Fruit fly (Drosophila melanogaster): ENCODE data around the gene EMC5.

Gene EMC5

dm6 chr2L:18954255-18954715, 33.2 kb upstream of the EMC5 start, which contains the start of gene CG10621:
CG10621 (minus strand) TSS chr2L:18954431.
- peak; percentile 65 for TF ChIP-seq br (GFP tag; optimal IDR thresholded peaks at IDR 0.05)
- TF ChIP-seq Hnf4 (GFP tag; optimal IDR thresholded peaks at IDR 0.05), result peak; percentile 65
- TF ChIP-seq h (GFP tag; optimal IDR thresholded peaks at IDR 0.05), result peak; percentile 34
- peak; percentile 37 for TF ChIP-seq Rel (GFP tag; optimal IDR thresholded peaks at IDR 0.05)
- peak; percentile 68 for TF ChIP-seq Rel (tag; optimal IDR thresholded peaks at IDR 0.05)
- no peak for TF ChIP-seq dmrt93B (GFP tag; optimal IDR thresholded peaks at IDR 0.05)
- TF ChIP-seq dl (GFP tag; optimal IDR thresholded peaks at IDR 0.05; ENCODE audit: insufficient read depth in 1 of 2, partially characterized antibody in 2 of 2), result no peak
- TF ChIP-seq Dif (GFP tag; optimal IDR thresholded peaks at IDR 0.05; ENCODE audit: partially characterized antibody), result peak; percentile 18
- TF ChIP-seq sage (GFP tag; optimal IDR thresholded peaks at IDR 0.05), result peak; percentile 18
- no peak for TF ChIP-seq CrebA (GFP tag; optimal IDR thresholded peaks at IDR 0.05; ENCODE audit: borderline replicate concordance)
- peak; percentile 19 for TF ChIP-seq Hr83 (GFP tag; optimal IDR thresholded peaks at IDR 0.05; ENCODE audit: poor library complexity, severe bottlenecking)
- TF ChIP-seq Hr78 (GFP tag; optimal IDR thresholded peaks at IDR 0.05), result no peak

DNA sequence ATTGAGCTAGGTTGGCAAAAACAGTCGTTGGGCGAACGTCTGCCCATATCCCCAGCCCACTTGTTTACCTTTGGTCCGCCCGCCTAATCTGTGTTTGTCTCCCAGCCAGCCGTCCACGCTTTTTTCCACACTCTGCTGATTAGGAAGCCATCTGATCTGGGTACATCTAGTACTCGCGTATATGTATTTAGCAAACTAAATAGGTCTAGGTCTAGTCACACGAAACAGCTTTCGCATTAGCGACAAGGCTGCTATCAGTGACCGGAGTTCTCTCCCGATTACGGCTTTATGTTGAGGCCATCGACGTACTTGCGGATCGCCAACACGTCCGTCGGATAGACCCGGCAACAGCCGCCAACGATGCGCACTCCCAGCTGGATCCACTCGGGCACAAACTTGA, 31.8 kb upstream of the EMC5 start:
- no peak for TF ChIP-seq lola (GFP tag; optimal IDR thresholded peaks at IDR 0.05)
- no peak for TF ChIP-seq Dif (GFP tag; optimal IDR thresholded peaks at IDR 0.05; ENCODE audit: partially characterized antibody)
- TF ChIP-seq Myc (optimal IDR thresholded peaks at IDR 0.05), result no peak
- no peak for TF ChIP-seq OdsH (GFP tag; optimal IDR thresholded peaks at IDR 0.05)
- TF ChIP-seq woc (GFP tag; optimal IDR thresholded peaks at IDR 0.05), result no peak
- TF ChIP-seq usp (GFP tag; optimal IDR thresholded peaks at IDR 0.05), result no peak
- no peak for TF ChIP-seq h (GFP tag; optimal IDR thresholded peaks at IDR 0.05)
- no peak for TF ChIP-seq Mio (GFP tag; optimal IDR thresholded peaks at IDR 0.05)
- TF ChIP-seq Dfd (GFP tag; optimal IDR thresholded peaks at IDR 0.05), result no peak

- TF ChIP-seq Dif (GFP tag; optimal IDR thresholded peaks at IDR 0.05; ENCODE audit: partially characterized antibody) (no peak), usp (GFP tag; optimal IDR thresholded peaks at IDR 0.05) (no peak), HLH106 (tag; optimal IDR thresholded peaks at IDR 0.05) (peak; percentile 88), Abd-B (GFP tag; optimal IDR thresholded peaks at IDR 0.05) (no peak), foxo (GFP tag; optimal IDR thresholded peaks at IDR 0.05) (peak in 1 of 2 experiments; percentile 91), sage (GFP tag; optimal IDR thresholded peaks at IDR 0.05) (peak; percentile 90), Hnf4 (GFP tag; optimal IDR thresholded peaks at IDR 0.05) (peak; percentile 73), fru (GFP tag; optimal IDR thresholded peaks at IDR 0.05) (peak; percentile 81), Hr83 (GFP tag; optimal IDR thresholded peaks at IDR 0.05; ENCODE audit: poor library complexity, severe bottlenecking) (peak; percentile 61), Jra (GFP tag; optimal IDR thresholded peaks at IDR 0.05) (no peak), sv (GFP tag; optimal IDR thresholded peaks at IDR 0.05) (no peak), dsf (GFP tag; optimal IDR thresholded peaks at IDR 0.05; ENCODE audit: borderline replicate concordance) (no peak), dmrt93B (GFP tag; optimal IDR thresholded peaks at IDR 0.05) (peak; percentile 64), Mio (GFP tag; optimal IDR thresholded peaks at IDR 0.05) (no peak), woc (GFP tag; optimal IDR thresholded peaks at IDR 0.05) (peak; percentile 60), tai (GFP tag; optimal IDR thresholded peaks at IDR 0.05) (no peak), Sp1 (GFP tag; optimal IDR thresholded peaks at IDR 0.05) (peak; percentile 85), brk (GFP tag; optimal IDR thresholded peaks at IDR 0.05) (peak; percentile 84), Rel (GFP tag; optimal IDR thresholded peaks at IDR 0.05) (peak; percentile 86), Rel (tag; optimal IDR thresholded peaks at IDR 0.05) (peak; percentile 87), rgr (GFP tag; optimal IDR thresholded peaks at IDR 0.05) (peak; percentile 90), ey (GFP tag; optimal IDR thresholded peaks at IDR 0.05) (peak; percentile 61), CG32264 (GFP tag; optimal IDR thresholded peaks at IDR 0.05) (peak; percentile 42), OdsH (GFP tag; optimal IDR thresholded peaks at IDR 0.05) (peak; percentile 87), br (GFP tag; optimal IDR thresholded peaks at IDR 0.05) (peak; percentile 68), Vsx2 (GFP tag; optimal IDR thresholded peaks at IDR 0.05; ENCODE audit: partially characterized antibody) (no peak), h (GFP tag; optimal IDR thresholded peaks at IDR 0.05) (peak; percentile 88), CG9705 (GFP tag; optimal IDR thresholded peaks at IDR 0.05) (peak; percentile 49), psq (GFP tag; optimal IDR thresholded peaks at IDR 0.05) (peak; percentile 87), GATAd (GFP tag; optimal IDR thresholded peaks at IDR 0.05) (no peak), pan (optimal IDR thresholded peaks at IDR 0.05) (no peak), N (GFP tag; optimal IDR thresholded peaks at IDR 0.05) (no peak), CrebA (GFP tag; optimal IDR thresholded peaks at IDR 0.05; ENCODE audit: borderline replicate concordance) (no peak), Dfd (GFP tag; optimal IDR thresholded peaks at IDR 0.05) (no peak), jim (GFP tag; optimal IDR thresholded peaks at IDR 0.05) (no peak), dl (GFP tag; optimal IDR thresholded peaks at IDR 0.05; ENCODE audit: insufficient read depth in 1 of 2, partially characterized antibody in 2 of 2) (no peak), Myc (optimal IDR thresholded peaks at IDR 0.05) (no peak), lola (GFP tag; optimal IDR thresholded peaks at IDR 0.05) (no peak), Hr78 (GFP tag; optimal IDR thresholded peaks at IDR 0.05) (no peak)
These were observed 30.3 kb upstream of the EMC5 start, which contains the start of gene Bhmt for dm6 chr2L:18957142-18957674. Bhmt (minus strand) TSS chr2L:18957311.

All from whole organism, wandering third instar larva.